Fruit fly (Drosophila melanogaster) whole organism, pupa: ENCODE measurements around the gene yellow-b.
A peak's percentile ranks its signal among the peaks of the same experiment; 100 is the strongest.

Experiments used
- CG10348 ChIP-seq: fragments of 200-800 bp; sonication (Bioruptor generic); IDR thresholded peaks from 2 replicates; pipeline ENCODE4 v1.3.6; 2022; ENCODE audit warnings: missing biosample characterization, missing genetic modification characterization
- CG12605 ChIP-seq: fragments of 200-800 bp; sonication (Bioruptor generic); IDR thresholded peaks from 2 replicates; pipeline ENCODE4 v1.3.6; 2022; ENCODE audit warnings: missing biosample characterization, missing genetic modification characterization
- CG13204 ChIP-seq: fragments of 200-800 bp; sonication (Bioruptor generic); optimal IDR thresholded peaks from 2 replicates; lab custom pipeline; 2018; ENCODE audit warnings: missing biosample characterization, mild to moderate bottlenecking, missing genetic modification characterization, moderate library complexity
- CG14655 ChIP-seq: fragments of 200-800 bp; sonication (Bioruptor generic); optimal IDR thresholded peaks from 3 replicates; lab custom pipeline; 2017; ENCODE audit warnings: mild to moderate bottlenecking, missing biosample characterization, missing genetic modification reagents, missing genetic modification characterization
- CG15710 ChIP-seq: fragments of 200-800 bp; sonication (Bioruptor generic); optimal IDR thresholded peaks from 2 replicates; lab custom pipeline; 2018; ENCODE audit warnings: missing biosample characterization, mild to moderate bottlenecking, missing genetic modification characterization, moderate library complexity
- CG17806 ChIP-seq: fragments of 200-800 bp; sonication (Bioruptor generic); optimal IDR thresholded peaks from 2 replicates; lab custom pipeline; 2018; ENCODE audit warnings: missing biosample characterization, mild to moderate bottlenecking, missing genetic modification characterization, moderate library complexity
- CG32121 ChIP-seq: fragments of 200-800 bp; sonication (Bioruptor generic); IDR thresholded peaks from 2 replicates; pipeline ENCODE4 v1.3.6; 2022; ENCODE audit warnings: missing biosample characterization, missing genetic modification characterization
- CG34367 ChIP-seq: fragments of 200-800 bp; sonication (Bioruptor generic); optimal IDR thresholded peaks from 2 replicates; lab custom pipeline; 2018; ENCODE audit warnings: missing biosample characterization, mild to moderate bottlenecking, missing genetic modification characterization
- CG4496 ChIP-seq: fragments of 200-800 bp; sonication (Bioruptor generic); IDR thresholded peaks from 3 replicates; pipeline ENCODE4 v1.3.6; 2022; ENCODE audit warnings: missing biosample characterization, missing genetic modification characterization
- CG8159 ChIP-seq: fragments of 200-800 bp; sonication (Bioruptor generic); optimal IDR thresholded peaks from 3 replicates; lab custom pipeline; 2018; ENCODE audit warnings: missing biosample characterization, mild to moderate bottlenecking, missing genetic modification characterization, moderate library complexity
- CG8301 ChIP-seq: fragments of 200-800 bp; sonication (Bioruptor generic); optimal IDR thresholded peaks from 2 replicates; lab custom pipeline; 2018; ENCODE audit warnings: missing biosample characterization, mild to moderate bottlenecking, missing genetic modification characterization
- CG9948 ChIP-seq: fragments of 200-800 bp; sonication (Bioruptor generic); optimal IDR thresholded peaks from 2 replicates; lab custom pipeline; 2018; ENCODE audit warnings: missing biosample characterization, mild to moderate bottlenecking, missing genetic modification characterization, moderate library complexity
- D1 ChIP-seq: fragments of 200-800 bp; sonication (Bioruptor generic); optimal IDR thresholded peaks from 2 replicates; lab custom pipeline; 2018; ENCODE audit warnings: missing biosample characterization, mild to moderate bottlenecking, missing genetic modification characterization, moderate library complexity
- EcR ChIP-seq: fragments of 200-800 bp; sonication (Bioruptor generic); optimal IDR thresholded peaks from 3 replicates; lab custom pipeline; 2019; ENCODE audit warnings: missing biosample characterization, missing genetic modification characterization, mild to moderate bottlenecking, moderate library complexity, missing genetic modification reagents
- Ets98B ChIP-seq: fragments of 200-800 bp; sonication (Bioruptor generic); IDR thresholded peaks from 2 replicates; pipeline ENCODE4 v1.3.6; 2022; ENCODE audit warnings: missing biosample characterization, missing genetic modification characterization
- Pif1A ChIP-seq: fragments of 200-800 bp; sonication (Bioruptor generic); optimal IDR thresholded peaks from 3 replicates; lab custom pipeline; 2016; ENCODE audit warnings: missing biosample characterization, missing genetic modification characterization
- Pif1B ChIP-seq: fragments of 200-800 bp; sonication (Bioruptor generic); optimal IDR thresholded peaks from 3 replicates; lab custom pipeline; 2016; ENCODE audit warnings: missing biosample characterization, missing genetic modification characterization
- Snoo ChIP-seq: fragments of 200-800 bp; sonication (Bioruptor generic); optimal IDR thresholded peaks from 3 replicates; lab custom pipeline; 2017; ENCODE audit warnings: missing biosample characterization, mild to moderate bottlenecking, missing genetic modification characterization, inconsistent platforms
- fd96Ca ChIP-seq: fragments of 200-800 bp; sonication (Bioruptor generic); IDR thresholded peaks from 3 replicates; pipeline ENCODE4 v1.3.6; 2022; ENCODE audit warnings: missing biosample characterization, missing genetic modification characterization
- gl ChIP-seq: fragments of 200-800 bp; sonication (Bioruptor generic); optimal IDR thresholded peaks from 2 replicates; lab custom pipeline; 2018; ENCODE audit warnings: missing biosample characterization, mild to moderate bottlenecking, missing genetic modification characterization
- rn ChIP-seq: fragments of 200-800 bp; sonication (Bioruptor generic); IDR thresholded peaks from 2 replicates; pipeline ENCODE4 v1.3.6; 2022; ENCODE audit warnings: missing biosample characterization, missing genetic modification characterization

yellow-b gene

dm6 chr2L:16788885-16789284, 34.7 kb downstream of the yellow-b start:
- TF ChIP-seq CG10348 (GFP tag; lab: Robert Waterston, UW) (no peak), CG34367 (tag; lab: Kevin White, UChicago) (no peak), CG17806 (no peak), Snoo (tag; lab: Kevin White, UChicago) (no peak), CG8159 (no peak), rn (GFP tag; lab: Robert Waterston, UW) (no peak), CG13204 (GFP tag; lab: Kevin White, UChicago) (no peak), gl (tag; lab: Kevin White, UChicago) (no peak)

- no peak for TF ChIP-seq CG13204 (GFP tag; lab: Kevin White, UChicago)
- no peak for TF ChIP-seq D1 (tag; lab: Kevin White, UChicago)
- TF ChIP-seq CG17806: no peak
- no peak for TF ChIP-seq CG4496
Observed at dm6 chr2L:16789880-16790279, 35.7 kb downstream of the yellow-b start.

DNA sequence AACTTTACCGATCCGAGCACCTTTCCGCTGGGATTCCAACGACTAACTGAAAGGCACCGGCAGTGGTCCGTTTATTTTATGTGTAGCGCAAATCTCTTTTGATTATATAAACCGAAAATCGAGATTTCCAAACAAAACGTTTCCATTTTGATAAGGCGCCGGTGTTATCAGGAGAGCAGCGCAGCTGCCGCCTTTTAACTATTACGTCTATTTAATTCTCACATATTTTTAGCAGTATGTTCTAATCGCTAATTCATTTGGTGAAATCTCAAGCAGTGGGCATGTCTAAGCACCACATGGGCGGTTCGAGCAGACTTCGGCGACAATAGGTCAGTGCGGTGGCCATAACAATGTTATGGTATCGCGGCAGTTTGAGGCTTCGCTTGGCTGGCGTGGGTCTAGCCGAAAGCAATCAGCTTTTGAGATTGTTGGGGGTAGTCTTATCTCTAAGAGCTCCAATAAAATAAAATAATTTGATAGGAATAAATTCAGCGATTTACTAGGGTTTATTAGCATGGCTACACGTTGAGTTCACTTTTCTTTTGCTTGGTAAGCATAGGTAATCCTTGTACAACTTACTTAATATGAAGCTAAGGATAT, 36.6 kb downstream of the yellow-b start, which contains the start of gene Cyt-b5-r:
Cyt-b5-r (minus strand) TSS at position 51 of the 600 bp plus-strand sequence.
- TF ChIP-seq Pif1A (GFP tag; lab: Kevin White, UChicago): no peak
- no peak for TF ChIP-seq Snoo (tag; lab: Kevin White, UChicago)
- TF ChIP-seq CG17806: no peak
- no peak for TF ChIP-seq CG4496
- no peak for TF ChIP-seq gl (tag; lab: Kevin White, UChicago)
- TF ChIP-seq D1 (tag; lab: Kevin White, UChicago): no peak
- TF ChIP-seq CG9948: no peak
- TF ChIP-seq CG10348 (GFP tag; lab: Robert Waterston, UW): no peak
- no peak for TF ChIP-seq CG14655
- TF ChIP-seq rn (GFP tag; lab: Robert Waterston, UW): no peak
- TF ChIP-seq Ets98B (GFP tag; lab: Robert Waterston, UW): no peak
- TF ChIP-seq CG12605 (GFP tag; lab: Robert Waterston, UW): no peak
- no peak for TF ChIP-seq CG15710
- no peak for TF ChIP-seq CG32121 (GFP tag; lab: Robert Waterston, UW)
- TF ChIP-seq fd96Ca: no peak

dm6 chr2L:16791345-16791744, 37.2 kb downstream of the yellow-b start, which contains the start of gene CG17928:
Gene CG17928, plus strand, starts transcription at chr2L:16791568.
- no peak for TF ChIP-seq CG13204 (GFP tag; lab: Kevin White, UChicago)
- TF ChIP-seq Ets98B (GFP tag; lab: Robert Waterston, UW): no peak
- TF ChIP-seq CG4496: peak; percentile 63; the same call in 2 of the 3 replicates
- no peak for TF ChIP-seq CG9948
- TF ChIP-seq CG12605 (GFP tag; lab: Robert Waterston, UW): no peak
- TF ChIP-seq D1 (tag; lab: Kevin White, UChicago): no peak
- no peak for TF ChIP-seq CG17806
- no peak for TF ChIP-seq CG8301 (tag; lab: Kevin White, UChicago)
- no peak for TF ChIP-seq Snoo (tag; lab: Kevin White, UChicago)

DNA sequence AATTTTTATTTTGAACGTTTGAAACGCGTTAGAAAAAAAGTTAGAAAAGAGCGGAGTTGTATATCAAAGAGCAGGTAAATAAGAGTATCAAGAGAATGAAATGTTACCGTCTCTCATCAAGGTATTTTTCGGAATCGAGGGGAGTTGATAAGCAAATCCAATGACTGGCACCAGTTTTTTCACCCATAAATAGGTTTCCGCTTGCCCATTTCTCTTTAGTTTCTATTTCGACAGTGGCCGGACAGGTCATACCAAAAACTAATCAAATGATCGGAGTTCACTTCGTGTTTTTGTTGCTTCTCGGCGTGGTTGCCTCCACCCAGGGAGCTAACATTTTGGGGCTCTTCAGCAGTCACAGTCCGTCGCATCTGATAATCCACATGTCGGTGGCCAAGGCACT, 39.8 kb downstream of the yellow-b start, which contains the start of gene Ugt37C2:
Ugt37C2 (plus strand) TSS at position 242 of the 400 bp plus-strand sequence.
- TF ChIP-seq CG9948 (no peak), CG13204 (GFP tag; lab: Kevin White, UChicago) (no peak), EcR (GFP tag; lab: Kevin White, UChicago) (no peak), rn (GFP tag; lab: Robert Waterston, UW) (no peak), CG10348 (GFP tag; lab: Robert Waterston, UW) (no peak), CG4496 (no peak), Pif1A (GFP tag; lab: Kevin White, UChicago) (no peak), CG17806 (no peak), fd96Ca (no peak), gl (tag; lab: Kevin White, UChicago) (no peak), Snoo (tag; lab: Kevin White, UChicago) (no peak), CG8301 (tag; lab: Kevin White, UChicago) (no peak), D1 (tag; lab: Kevin White, UChicago) (no peak)

DNA sequence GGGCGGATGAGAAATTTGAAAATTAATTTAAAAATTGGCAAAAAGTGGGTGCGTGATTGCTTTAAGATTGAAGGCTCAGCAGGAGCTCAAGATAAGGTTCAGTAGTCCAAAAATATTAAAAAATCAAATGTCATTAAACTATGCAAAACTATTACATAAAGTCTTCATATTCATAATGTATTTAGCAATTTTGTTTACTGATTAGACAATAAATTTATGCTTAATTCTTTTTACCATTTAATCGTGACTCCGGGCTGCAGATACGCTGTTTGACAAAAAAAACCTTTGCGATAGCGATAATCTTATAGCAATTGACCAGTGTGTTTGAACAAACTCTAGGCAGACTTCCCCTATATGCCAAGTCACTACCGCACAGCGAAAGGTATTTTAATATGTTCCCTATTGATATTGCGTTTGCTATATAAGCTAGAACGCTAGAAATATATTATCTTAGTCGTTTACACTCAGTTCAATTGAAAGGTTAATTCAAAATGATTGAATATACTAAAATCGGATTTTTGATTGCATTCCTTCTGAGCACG, 42.0 kb downstream of the yellow-b start, which contains the start of gene Ugt37E1:
Ugt37E1 (plus strand) TSS at position 492 of the 542 bp plus-strand sequence.
- TF ChIP-seq CG32121 (GFP tag; lab: Robert Waterston, UW): no peak
- TF ChIP-seq D1 (tag; lab: Kevin White, UChicago): no peak
- TF ChIP-seq gl (tag; lab: Kevin White, UChicago): no peak
- no peak for TF ChIP-seq CG14655
- TF ChIP-seq CG13204 (GFP tag; lab: Kevin White, UChicago): no peak
- TF ChIP-seq CG9948: no peak
- no peak for TF ChIP-seq Pif1B
- no peak for TF ChIP-seq CG8159
- no peak for TF ChIP-seq Ets98B (GFP tag; lab: Robert Waterston, UW)
- TF ChIP-seq CG17806: no peak
- no peak for TF ChIP-seq rn (GFP tag; lab: Robert Waterston, UW)
- TF ChIP-seq fd96Ca: no peak
- TF ChIP-seq, all 21 proteins: peak for 0

DNA sequence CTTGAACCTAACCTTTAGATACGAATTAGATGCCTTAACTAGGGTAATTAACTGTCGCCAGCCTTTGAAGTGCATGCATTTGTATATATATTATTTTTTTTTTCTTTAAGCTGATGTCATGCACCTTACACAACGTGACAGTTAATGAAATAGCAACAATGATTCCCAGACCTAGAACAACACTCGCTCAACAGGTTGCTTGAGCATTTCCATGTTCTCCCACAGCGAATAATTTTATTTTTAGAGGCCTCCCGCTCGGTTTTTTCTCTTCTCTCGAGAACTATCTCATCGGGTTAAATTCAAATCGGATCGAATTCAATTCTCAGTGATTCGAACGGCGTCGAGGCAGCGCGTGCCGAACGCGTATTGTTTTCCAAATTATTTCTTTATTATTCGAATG, 44.6 kb downstream of the yellow-b start, which contains the start of gene Ugt37D1:
Ugt37D1 (plus strand) TSS at position 321 of the 400 bp plus-strand sequence.
- TF ChIP-seq CG32121 (GFP tag; lab: Robert Waterston, UW) (0 out of 2 replicates have a peak, but pooled peaks have one; percentile 23), fd96Ca (0 out of 3 replicates have a peak, but pooled peaks have one; percentile 34), EcR (GFP tag; lab: Kevin White, UChicago) (no peak)
- TF ChIP-seq, all 21 proteins: peak for 2
